Fruit fly (Drosophila melanogaster): ENCODE measurements around the gene CG14423.

DNA sequence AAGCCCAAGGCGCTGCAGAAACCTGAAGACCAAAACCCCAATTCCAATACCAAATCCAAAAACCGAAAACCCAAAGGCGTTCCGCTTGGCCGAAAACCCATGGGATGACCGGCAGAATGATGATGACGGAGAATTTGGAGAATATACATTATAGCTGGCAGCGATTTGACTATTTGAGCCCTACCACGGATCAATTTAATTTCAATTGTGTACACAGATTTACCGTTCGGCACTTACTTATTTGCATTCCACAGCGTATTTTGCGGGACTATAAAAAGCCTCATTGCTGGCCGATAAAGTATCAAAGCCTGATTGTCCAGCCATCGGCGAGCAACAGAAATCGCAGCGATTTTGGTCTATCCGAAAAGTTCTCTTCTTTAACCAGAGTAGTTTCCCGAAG lies at the start of gene CG14423:
- TF ChIP-seq CG11617 (GFP tag; optimal IDR thresholded peaks at IDR 0.05): no peak
- TF ChIP-seq toe (GFP tag; optimal IDR thresholded peaks at IDR 0.05): no peak
